Worm (Caenorhabditis elegans): ENCODE measurements around the gene E02H9.13.

Gene E02H9.13

ce11 chrIII:2438543-2438942, at the start of gene E02H9.13:
TSS of gene E02H9.13 (minus strand) at chrIII:2438741.
- no peak for TF ChIP-seq nhr-25 (tag; optimal IDR thresholded peaks at IDR 0.05)
- TF ChIP-seq nhr-67 (tag; optimal IDR thresholded peaks at IDR 0.05) = no peak
- TF ChIP-seq zag-1 (tag; optimal IDR thresholded peaks at IDR 0.05) = no peak
- no peak for TF ChIP-seq ama-1 (optimal IDR thresholded peaks at IDR 0.05)
- no peak for TF ChIP-seq fkh-10 (GFP tag; optimal IDR thresholded peaks at IDR 0.05)
- TF ChIP-seq pqm-1 (tag; optimal IDR thresholded peaks at IDR 0.05) = no peak
- TF ChIP-seq daf-12 (tag; optimal IDR thresholded peaks at IDR 0.05) = no peak
- no peak for TF ChIP-seq tbx-2 (tag; optimal IDR thresholded peaks at IDR 0.05)
- TF ChIP-seq nhr-237 (tag; optimal IDR thresholded peaks at IDR 0.05) = no peak

DNA sequence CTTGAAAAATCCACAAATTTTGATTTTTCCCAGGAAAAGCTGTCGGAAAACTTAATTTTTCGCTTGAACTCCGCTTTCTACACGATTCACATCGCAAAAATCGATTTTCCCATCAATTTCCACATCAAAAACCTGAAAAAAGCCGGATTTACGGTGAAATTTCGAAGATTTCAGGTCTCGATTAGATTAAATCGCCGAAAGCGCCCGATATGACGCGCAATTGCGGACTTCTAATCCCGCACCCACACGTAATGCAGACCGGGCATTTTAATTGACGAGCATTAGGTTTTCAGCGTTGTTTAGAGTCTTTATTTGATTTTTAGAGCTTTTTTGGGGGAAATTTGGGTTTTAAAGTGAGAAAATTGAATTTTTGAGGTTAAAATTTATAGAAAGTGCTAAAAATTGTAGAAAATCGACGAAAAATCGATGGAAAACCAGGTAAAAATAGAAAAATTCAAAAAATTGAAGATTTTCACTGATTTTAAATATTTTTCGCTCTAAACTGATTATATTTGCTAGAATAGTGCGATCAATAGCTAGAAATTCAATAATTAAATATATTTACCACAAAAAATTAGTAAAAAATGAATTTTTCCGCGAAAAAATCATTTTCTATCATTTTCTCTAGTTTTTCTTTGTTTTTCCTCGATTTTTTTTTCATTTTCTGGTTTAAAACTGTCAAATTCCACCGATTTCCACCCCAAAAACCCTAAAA, 48.7 kb upstream of the E02H9.13 start, which contains the start of gene Y54F10AL.1:
Gene Y54F10AL.1 (plus strand): TSS at position 665 of the 715 bp plus-strand sequence.
- TF ChIP-seq lin-15B (tag; optimal IDR thresholded peaks at IDR 0.05) = peak; percentile 39
- peak; percentile 2 for TF ChIP-seq nfya-1 (tag; optimal IDR thresholded peaks at IDR 0.05; ENCODE audit: insufficient read depth)
- peak; percentile 2 for TF ChIP-seq nhr-23 (tag; optimal IDR thresholded peaks at IDR 0.05)
- no peak for TF ChIP-seq nhr-12 (tag; optimal IDR thresholded peaks at IDR 0.05)
- no peak for TF ChIP-seq unc-62 (GFP tag; optimal IDR thresholded peaks at IDR 0.05)
- no peak for TF ChIP-seq ceh-16 (tag; optimal IDR thresholded peaks at IDR 0.05)
- no peak for TF ChIP-seq egl-5 (tag; optimal IDR thresholded peaks at IDR 0.05)

DNA sequence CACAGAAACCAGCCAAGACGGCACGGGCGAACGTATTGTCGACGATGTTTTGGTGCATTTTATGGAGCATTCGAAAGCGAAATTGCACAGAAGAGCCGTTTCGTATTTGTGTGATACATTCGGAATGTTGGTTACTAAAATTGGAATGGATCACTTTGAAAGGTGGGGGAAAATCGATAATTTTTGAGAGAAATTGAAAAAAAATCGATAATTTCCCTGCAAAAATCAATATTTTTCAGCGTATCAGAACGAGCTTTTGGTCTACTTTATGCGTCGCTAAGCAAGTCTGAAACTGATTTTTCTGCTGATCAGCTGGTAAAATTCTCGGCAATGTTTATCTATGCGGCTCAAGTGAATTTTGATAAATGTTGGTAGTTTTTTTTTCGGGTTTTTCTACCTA, 44.2 kb upstream of the E02H9.13 start:
- no peak for TF ChIP-seq nhr-76 (tag; optimal IDR thresholded peaks at IDR 0.05)
- TF ChIP-seq ceh-28 (tag; optimal IDR thresholded peaks at IDR 0.05) = peak; percentile 78
- TF ChIP-seq nhr-25 (tag; optimal IDR thresholded peaks at IDR 0.05) = no peak
- TF ChIP-seq ceh-9 (tag; optimal IDR thresholded peaks at IDR 0.05) = no peak

- no peak for TF ChIP-seq tbx-2 (tag; optimal IDR thresholded peaks at IDR 0.05)
- no peak for TF ChIP-seq unc-62 (GFP tag; optimal IDR thresholded peaks at IDR 0.05)
- no peak for TF ChIP-seq elt-1 (tag; optimal IDR thresholded peaks at IDR 0.05)
- TF ChIP-seq mdl-1 (tag; optimal IDR thresholded peaks at IDR 0.05) = no peak
- no peak for TF ChIP-seq ZK546.5 (tag; optimal IDR thresholded peaks at IDR 0.05)
- no peak for TF ChIP-seq ztf-4 (tag; optimal IDR thresholded peaks at IDR 0.05)
- TF ChIP-seq daf-12 (tag; optimal IDR thresholded peaks at IDR 0.05) = no peak
- no peak for TF ChIP-seq zag-1 (tag; optimal IDR thresholded peaks at IDR 0.05)
- no peak for TF ChIP-seq snpc-4 (tag; optimal IDR thresholded peaks at IDR 0.05)
- no peak for TF ChIP-seq nhr-77 (tag; optimal IDR thresholded peaks at IDR 0.05)
- no peak for TF ChIP-seq elt-2 (tag; optimal IDR thresholded peaks at IDR 0.05)
- TF ChIP-seq ama-1 (optimal IDR thresholded peaks at IDR 0.05) = no peak
- TF ChIP-seq nhr-28 (tag; optimal IDR thresholded peaks at IDR 0.05) = no peak
- TF ChIP-seq pha-4 (tag; optimal IDR thresholded peaks at IDR 0.05) = no peak
Measured at ce11 chrIII:2482171-2482570, 43.6 kb upstream of the E02H9.13 start.

ce11 chrIII:2478605-2479004, 40.1 kb upstream of the E02H9.13 start:
- TF ChIP-seq ceh-28 (tag; optimal IDR thresholded peaks at IDR 0.05) (peak; percentile 97), ama-1 (optimal IDR thresholded peaks at IDR 0.05) (no peak), ceh-9 (tag; optimal IDR thresholded peaks at IDR 0.05) (no peak), ztf-4 (tag; optimal IDR thresholded peaks at IDR 0.05) (no peak)

ce11 chrIII:2477303-2477702, 38.8 kb upstream of the E02H9.13 start:
- no peak for TF ChIP-seq unc-39 (tag; optimal IDR thresholded peaks at IDR 0.05)
- TF ChIP-seq mdl-1 (tag; optimal IDR thresholded peaks at IDR 0.05) = no peak
- no peak for TF ChIP-seq ama-1 (optimal IDR thresholded peaks at IDR 0.05)
- TF ChIP-seq lin-39 (tag; optimal IDR thresholded peaks at IDR 0.05) = no peak
- TF ChIP-seq R02D3.7 (tag; optimal IDR thresholded peaks at IDR 0.05) = no peak
- no peak for TF ChIP-seq eor-1 (tag; optimal IDR thresholded peaks at IDR 0.05)
- no peak for TF ChIP-seq mml-1 (tag; optimal IDR thresholded peaks at IDR 0.05)
- no peak for TF ChIP-seq fkh-2 (tag; optimal IDR thresholded peaks at IDR 0.05)

Measured in whole organism, L3 larva.